Worm (Caenorhabditis elegans): ENCODE measurements around the gene sdz-8.
A peak's percentile ranks its signal among the peaks of the same experiment; 100 is the strongest.

sdz-8 gene

DNA sequence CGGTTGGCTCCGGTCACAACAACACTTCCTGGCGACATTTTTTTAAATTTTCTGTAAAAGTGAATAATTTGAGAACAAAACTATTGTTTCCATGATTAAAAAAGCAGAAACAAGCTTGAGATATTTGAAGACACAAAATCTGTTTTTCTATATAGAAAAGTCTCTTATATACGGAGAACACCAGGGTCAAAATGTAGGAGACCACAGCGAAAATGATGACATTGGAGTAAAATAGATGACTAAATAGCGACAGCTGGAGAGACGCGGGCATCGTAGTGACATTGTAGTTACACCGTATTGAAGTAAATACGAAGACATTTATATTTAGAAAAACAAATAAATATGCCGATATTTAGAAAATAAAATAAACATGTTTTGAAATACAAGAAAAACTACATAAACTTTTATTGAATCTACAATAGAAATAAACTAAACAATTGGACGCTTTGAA lies at the start of gene sdz-8:
sdz-8 (minus strand) TSS at position 51 of the 451 bp plus-strand sequence.
- peak; percentile 12 for TF ChIP-seq pha-4 (tag; optimal IDR thresholded peaks at IDR 0.05)
- peak; percentile 80 for TF ChIP-seq skn-1 (tag; optimal IDR thresholded peaks at IDR 0.05)
- TF ChIP-seq ceh-28 (tag; optimal IDR thresholded peaks at IDR 0.05) = no peak
- no peak for TF ChIP-seq ama-1 (optimal IDR thresholded peaks at IDR 0.05)
- TF ChIP-seq fos-1 (tag; optimal IDR thresholded peaks at IDR 0.05) = no peak
- TF ChIP-seq ceh-9 (tag; optimal IDR thresholded peaks at IDR 0.05) = no peak

DNA sequence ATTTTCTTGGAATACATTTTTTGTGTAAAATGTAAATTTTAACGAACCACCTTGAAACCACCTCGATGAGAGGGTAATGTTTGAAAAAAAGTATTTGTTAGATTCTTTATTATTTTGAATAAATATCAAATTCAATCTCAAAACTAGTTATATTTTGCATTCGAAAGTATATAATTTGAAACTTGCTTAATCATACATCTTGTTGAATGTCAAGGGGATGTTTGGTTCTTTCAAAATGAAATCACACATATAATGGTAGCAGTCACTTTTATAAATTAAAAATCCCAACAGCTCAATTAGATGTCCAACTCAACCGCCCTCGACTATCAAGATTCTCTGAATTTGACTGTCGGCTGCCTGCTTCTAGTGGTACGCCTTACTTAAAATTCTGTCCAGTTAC lies 48.6 kb upstream of the sdz-8 start, which contains the start of gene srx-87:
srx-87 (plus strand) TSS at position 301 of the 400 bp plus-strand sequence.
- TF ChIP-seq nhr-12 (tag; optimal IDR thresholded peaks at IDR 0.05) (no peak), nhr-23 (tag; optimal IDR thresholded peaks at IDR 0.05) (no peak), jun-1 (tag; optimal IDR thresholded peaks at IDR 0.05) (no peak)

DNA sequence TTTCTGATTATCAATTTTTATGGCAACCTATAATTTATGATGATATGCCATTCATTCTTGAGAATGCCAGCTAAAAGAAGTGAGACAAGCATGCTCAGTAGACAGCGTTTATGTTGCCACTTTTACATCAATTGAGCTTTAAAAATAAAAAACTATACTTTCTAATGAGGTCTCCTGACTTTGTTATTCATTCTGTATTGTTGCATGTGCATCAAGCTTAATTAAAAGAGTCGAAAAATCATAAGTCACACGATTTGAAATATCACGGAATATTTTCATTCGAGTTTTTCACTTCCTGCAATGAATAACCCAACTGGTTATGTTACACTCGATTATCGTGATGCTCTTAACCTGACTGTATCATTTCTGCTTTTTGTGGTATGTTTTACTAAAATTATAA lies 46.7 kb upstream of the sdz-8 start, which contains the start of gene srx-86:
srx-86 (plus strand) TSS at position 301 of the 400 bp plus-strand sequence.
- no peak for TF ChIP-seq nhr-28 (tag; optimal IDR thresholded peaks at IDR 0.05)
- TF ChIP-seq snpc-4 (tag; optimal IDR thresholded peaks at IDR 0.05) = no peak
- no peak for TF ChIP-seq hmg-11 (tag; optimal IDR thresholded peaks at IDR 0.05)
- TF ChIP-seq egl-5 (tag; optimal IDR thresholded peaks at IDR 0.05) = no peak
- TF ChIP-seq ceh-9 (tag; optimal IDR thresholded peaks at IDR 0.05) = no peak
- no peak for TF ChIP-seq lin-39 (tag; optimal IDR thresholded peaks at IDR 0.05)
- TF ChIP-seq aly-2 (tag; optimal IDR thresholded peaks at IDR 0.05) = no peak
- TF ChIP-seq mdl-1 (tag; optimal IDR thresholded peaks at IDR 0.05) = no peak
- TF ChIP-seq nhr-76 (tag; optimal IDR thresholded peaks at IDR 0.05) = no peak
- no peak for TF ChIP-seq pha-4 (tag; optimal IDR thresholded peaks at IDR 0.05)
- no peak for TF ChIP-seq unc-39 (tag; optimal IDR thresholded peaks at IDR 0.05)
- TF ChIP-seq elt-1 (tag; optimal IDR thresholded peaks at IDR 0.05) = no peak
- no peak for TF ChIP-seq tbx-2 (tag; optimal IDR thresholded peaks at IDR 0.05)
- TF ChIP-seq R02D3.7 (tag; optimal IDR thresholded peaks at IDR 0.05) = no peak
- no peak for TF ChIP-seq fkh-10 (GFP tag; optimal IDR thresholded peaks at IDR 0.05)
- no peak for TF ChIP-seq elt-2 (tag; optimal IDR thresholded peaks at IDR 0.05)
- no peak for TF ChIP-seq zag-1 (tag; optimal IDR thresholded peaks at IDR 0.05)

DNA sequence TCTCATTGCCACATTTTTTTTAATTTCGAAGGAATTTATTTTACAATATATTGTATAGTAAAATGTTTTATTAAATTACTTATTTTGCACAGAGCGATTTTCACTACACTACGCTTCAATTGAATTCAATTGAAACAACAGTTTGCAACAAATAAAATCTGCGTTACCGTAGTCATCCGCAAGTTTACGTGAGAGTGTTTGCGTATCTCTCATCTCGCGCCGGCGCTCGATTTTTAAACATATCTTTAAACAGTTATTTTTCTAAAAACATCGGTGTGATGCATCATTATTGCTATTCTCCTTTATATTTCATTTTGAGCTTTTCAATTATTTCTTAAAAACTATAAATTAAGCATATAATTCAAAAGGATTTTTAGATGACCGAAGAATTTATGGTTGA lies 38.3 kb upstream of the sdz-8 start, which contains the start of gene duo-1:
duo-1 (plus strand) TSS at position 371 of the 400 bp plus-strand sequence.
- TF ChIP-seq elt-3 (tag; optimal IDR thresholded peaks at IDR 0.05) = no peak
- TF ChIP-seq hmg-11 (tag; optimal IDR thresholded peaks at IDR 0.05) = no peak

DNA sequence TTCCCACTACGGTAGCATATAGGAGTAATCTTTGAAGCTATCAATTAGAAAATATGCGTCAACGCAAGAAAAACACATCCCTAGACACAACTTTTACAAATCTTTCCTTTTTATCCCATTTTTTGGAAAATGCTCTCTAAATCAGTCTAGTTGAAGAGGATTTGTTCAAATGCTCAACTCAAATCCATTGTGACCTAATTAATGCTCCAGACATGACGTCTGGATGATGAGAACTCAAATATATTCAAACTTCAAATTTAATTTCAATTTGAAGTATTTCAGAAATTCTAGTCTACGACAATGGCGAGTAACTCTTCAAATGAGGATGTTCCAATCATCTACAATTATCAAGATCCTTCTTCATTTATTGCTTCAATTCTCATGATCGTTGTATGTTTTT lies 36.4 kb upstream of the sdz-8 start, which contains the start of gene srx-85:
srx-85 (plus strand) TSS at position 301 of the 400 bp plus-strand sequence.
- TF ChIP-seq tbx-2 (tag; optimal IDR thresholded peaks at IDR 0.05) = no peak
- TF ChIP-seq lin-39 (tag; optimal IDR thresholded peaks at IDR 0.05) = no peak
- TF ChIP-seq elt-2 (tag; optimal IDR thresholded peaks at IDR 0.05) = no peak
- no peak for TF ChIP-seq ZK546.5 (tag; optimal IDR thresholded peaks at IDR 0.05)
- TF ChIP-seq zag-1 (tag; optimal IDR thresholded peaks at IDR 0.05) = no peak
- TF ChIP-seq elt-3 (tag; optimal IDR thresholded peaks at IDR 0.05) = no peak
- no peak for TF ChIP-seq ceh-82 (tag; optimal IDR thresholded peaks at IDR 0.05)

DNA sequence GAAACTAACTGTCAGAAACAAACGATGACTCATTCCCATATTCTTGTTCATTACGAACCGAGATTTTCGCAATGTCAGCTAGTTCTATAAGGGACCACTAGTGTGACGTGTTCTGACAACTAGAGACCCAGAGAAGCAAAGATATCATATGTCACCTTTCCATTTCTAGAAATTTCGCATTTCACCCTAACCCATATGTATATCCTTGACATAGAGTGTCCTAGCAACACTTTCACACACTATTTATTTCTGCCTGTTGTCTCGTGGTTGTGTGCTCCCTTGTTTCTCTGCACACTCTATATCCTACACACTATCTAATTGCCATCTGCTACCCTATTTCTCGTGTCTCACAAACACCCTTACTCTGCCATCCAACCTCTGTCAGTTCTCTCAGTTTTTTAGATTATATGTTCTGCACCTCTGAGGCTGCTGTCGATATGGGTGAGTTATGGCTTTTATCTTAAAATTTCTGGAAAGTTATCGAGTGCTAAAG lies 33.0 kb upstream of the sdz-8 start, which contains the start of the genes F38B7.17 and F38B7.3:
F38B7.17 (minus strand) TSS at position 51 of the 493 bp plus-strand sequence.
F38B7.3 (plus strand) TSS at position 194 of the 493 bp plus-strand sequence.
- TF ChIP-seq zag-1 (tag; optimal IDR thresholded peaks at IDR 0.05) (no peak), fkh-2 (tag; optimal IDR thresholded peaks at IDR 0.05) (no peak), fkh-10 (GFP tag; optimal IDR thresholded peaks at IDR 0.05) (no peak), elt-2 (tag; optimal IDR thresholded peaks at IDR 0.05) (peak; percentile 79), daf-12 (tag; optimal IDR thresholded peaks at IDR 0.05) (no peak), ztf-4 (tag; optimal IDR thresholded peaks at IDR 0.05) (no peak), ama-1 (optimal IDR thresholded peaks at IDR 0.05) (no peak), ceh-28 (tag; optimal IDR thresholded peaks at IDR 0.05) (no peak), tbx-2 (tag; optimal IDR thresholded peaks at IDR 0.05) (no peak), egl-27 (tag; optimal IDR thresholded peaks at IDR 0.05) (no peak), nhr-43 (tag; optimal IDR thresholded peaks at IDR 0.05; ENCODE audit: poor library complexity, severe bottlenecking) (peak; percentile 15), nhr-28 (tag; optimal IDR thresholded peaks at IDR 0.05) (no peak), nhr-11 (tag; optimal IDR thresholded peaks at IDR 0.05) (no peak), fos-1 (tag; optimal IDR thresholded peaks at IDR 0.05) (no peak), nhr-76 (tag; optimal IDR thresholded peaks at IDR 0.05) (no peak), elt-1 (tag; optimal IDR thresholded peaks at IDR 0.05) (peak; percentile 4), aly-2 (tag; optimal IDR thresholded peaks at IDR 0.05) (no peak), hmg-11 (tag; optimal IDR thresholded peaks at IDR 0.05) (no peak), nhr-237 (tag; optimal IDR thresholded peaks at IDR 0.05) (no peak), mml-1 (tag; optimal IDR thresholded peaks at IDR 0.05) (no peak), eor-1 (tag; optimal IDR thresholded peaks at IDR 0.05) (no peak), ZK546.5 (tag; optimal IDR thresholded peaks at IDR 0.05) (no peak), skn-1 (tag; optimal IDR thresholded peaks at IDR 0.05) (peak; percentile 1), lin-15B (tag; optimal IDR thresholded peaks at IDR 0.05) (no peak), ceh-9 (tag; optimal IDR thresholded peaks at IDR 0.05) (no peak), nhr-25 (tag; optimal IDR thresholded peaks at IDR 0.05) (peak; percentile 89), ztf-11 (tag; optimal IDR thresholded peaks at IDR 0.05) (no peak), ceh-16 (tag; optimal IDR thresholded peaks at IDR 0.05) (no peak), lin-39 (tag; optimal IDR thresholded peaks at IDR 0.05) (peak; percentile 18), nhr-77 (tag; optimal IDR thresholded peaks at IDR 0.05) (no peak), snpc-4 (tag; optimal IDR thresholded peaks at IDR 0.05) (peak; percentile 6)

All from whole organism, L3 larva.